Worm (Caenorhabditis elegans): ENCODE data around the gene nhr-251.

DNA sequence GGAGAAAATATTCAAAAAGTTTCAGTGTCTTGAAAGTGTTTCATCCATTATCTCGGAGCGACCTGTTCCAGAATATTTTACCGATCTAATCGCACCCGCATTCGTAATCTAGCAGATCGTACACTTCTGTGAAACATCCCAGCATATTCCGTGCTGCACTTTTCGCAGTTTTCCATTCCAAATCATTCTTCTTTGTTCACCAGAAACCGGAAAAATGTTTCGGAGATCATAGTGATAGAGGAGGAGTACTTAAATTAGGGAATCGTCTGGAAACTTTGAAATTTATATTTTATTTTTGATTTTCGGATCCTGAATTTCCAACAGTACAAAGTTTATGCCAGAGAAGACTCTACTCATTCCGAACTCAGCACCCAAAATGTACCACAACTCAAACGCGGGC, 14.9 kb upstream of the nhr-251 start, which contains the start of gene K06H6.2:
- no peak for TF ChIP-seq unc-62 (GFP tag; optimal IDR thresholded peaks at IDR 0.05)
- TF ChIP-seq pqm-1 (tag; optimal IDR thresholded peaks at IDR 0.05) = no peak
- TF ChIP-seq elt-3 (tag; optimal IDR thresholded peaks at IDR 0.05) = no peak

Data from whole organism, L3 larva.